Worm (Caenorhabditis elegans) whole organism, L2 larva: Measurements from ENCODE around the gene F10D2.10.

ENCODE experiments used
- C34F6.9 ChIP-seq: fragments of 150-350 bp; optimal IDR thresholded peaks from 2 replicates; lab custom pipeline; 2014; ENCODE audit warnings: missing biosample characterization, missing genetic modification characterization
- F13H6.1 ChIP-seq: sonication (generic microtip); optimal IDR thresholded peaks from 2 replicates; lab custom pipeline; 2016; ENCODE audit warnings: missing genetic modification characterization, missing compliant biosample characterization
- R02D3.7 ChIP-seq: fragments of 150-350 bp; optimal IDR thresholded peaks from 2 replicates; lab custom pipeline; 2014; ENCODE audit warnings: missing biosample characterization, missing genetic modification characterization
- Y55F3AM.14 ChIP-seq: fragments of 200-800 bp; sonication (Bioruptor generic); optimal IDR thresholded peaks from 2 replicates; lab custom pipeline; 2018; ENCODE audit warnings: mild to moderate bottlenecking, missing genetic modification characterization, missing compliant biosample characterization
- blmp-1 ChIP-seq: sonication (generic microtip); optimal IDR thresholded peaks from 2 replicates; lab custom pipeline; 2017; ENCODE audit warnings: missing genetic modification characterization, mild to moderate bottlenecking, missing compliant biosample characterization, antibody characterized with exemption, moderate library complexity; ENCODE audit not compliant: insufficient read depth
- crh-2 ChIP-seq: sonication (generic microtip); optimal IDR thresholded peaks from 2 replicates; lab custom pipeline; 2017; ENCODE audit warnings: missing biosample characterization, missing genetic modification characterization
- dmd-4 ChIP-seq: sonication (generic microtip); optimal IDR thresholded peaks from 2 replicates; lab custom pipeline; 2017; ENCODE audit warnings: missing biosample characterization, missing genetic modification characterization
- elt-3 ChIP-seq: sonication (generic microtip); optimal IDR thresholded peaks from 2 replicates; lab custom pipeline; 2017; ENCODE audit warnings: missing biosample characterization, missing genetic modification characterization
- fos-1 ChIP-seq: fragments of 150-350 bp; optimal IDR thresholded peaks from 2 replicates; lab custom pipeline; 2014; ENCODE audit warnings: missing biosample characterization, missing genetic modification characterization
- gmeb-1 ChIP-seq: fragments of 150-350 bp; optimal IDR thresholded peaks from 2 replicates; lab custom pipeline; 2014; ENCODE audit warnings: missing biosample characterization, missing genetic modification characterization
- lin-11 ChIP-seq: fragments of 150-350 bp; sonication (generic microtip); optimal IDR thresholded peaks from 2 replicates; lab custom pipeline; 2014; ENCODE audit warnings: missing biosample characterization, missing genetic modification characterization, inconsistent platforms, mixed read lengths
- lin-13 ChIP-seq: fragments of 150-350 bp; optimal IDR thresholded peaks from 2 replicates; lab custom pipeline; 2014; ENCODE audit warnings: missing biosample characterization, missing genetic modification reagents, missing genetic modification characterization
- lsy-2 ChIP-seq, 2 experiments: fragments of 150-350 bp in 1 of 2; sonication (generic microtip) in 1 of 2; optimal IDR thresholded peaks; 2 replicates each; lab custom pipeline; 2014 to 2017; ENCODE audit warnings: missing biosample characterization in 2 of 2, missing genetic modification characterization in 2 of 2
- mbf-1 ChIP-seq: sonication (generic microtip); optimal IDR thresholded peaks from 2 replicates; lab custom pipeline; 2017; ENCODE audit warnings: missing biosample characterization, missing genetic modification characterization
- nhr-11 ChIP-seq: fragments of 150-350 bp; optimal IDR thresholded peaks from 2 replicates; lab custom pipeline; 2014; ENCODE audit warnings: missing biosample characterization, missing genetic modification characterization
- nhr-12 ChIP-seq: fragments of 150-350 bp; optimal IDR thresholded peaks from 2 replicates; lab custom pipeline; 2014; ENCODE audit warnings: missing biosample characterization, missing genetic modification characterization
- nhr-129 ChIP-seq: fragments of 150-350 bp; optimal IDR thresholded peaks from 2 replicates; lab custom pipeline; 2014; ENCODE audit warnings: missing biosample characterization, missing genetic modification characterization
- nhr-21 ChIP-seq: fragments of 150-350 bp; optimal IDR thresholded peaks from 2 replicates; lab custom pipeline; 2014; ENCODE audit warnings: missing biosample characterization, missing genetic modification characterization
- nhr-23 ChIP-seq: fragments of 150-350 bp; optimal IDR thresholded peaks from 2 replicates; lab custom pipeline; 2014; ENCODE audit warnings: missing biosample characterization, missing genetic modification reagents, missing genetic modification characterization
- nhr-6 ChIP-seq: fragments of 150-350 bp; optimal IDR thresholded peaks from 2 replicates; lab custom pipeline; 2014; ENCODE audit warnings: missing biosample characterization, missing genetic modification characterization
- peb-1 ChIP-seq: fragments of 150-350 bp; optimal IDR thresholded peaks from 2 replicates; lab custom pipeline; 2014; ENCODE audit warnings: missing biosample characterization, missing genetic modification characterization
- sem-4 ChIP-seq: fragments of 150-350 bp; optimal IDR thresholded peaks from 2 replicates; lab custom pipeline; 2014; ENCODE audit warnings: missing biosample characterization, missing genetic modification reagents, missing genetic modification characterization
- skn-1 ChIP-seq: sonication (generic microtip); optimal IDR thresholded peaks from 2 replicates; lab custom pipeline; 2017; ENCODE audit warnings: missing biosample characterization, missing genetic modification characterization
- sma-3 ChIP-seq: sonication (generic microtip); optimal IDR thresholded peaks from 2 replicates; lab custom pipeline; 2016; ENCODE audit warnings: missing genetic modification reagents, missing genetic modification characterization, missing compliant biosample characterization
- sma-9 ChIP-seq, 2 experiments: fragments of 150-350 bp in 1 of 2; sonication (generic microtip) in 1 of 2; optimal IDR thresholded peaks; 2 replicates each; lab custom pipeline; 2014 to 2016; ENCODE audit warnings: missing genetic modification characterization in 2 of 2, mild to moderate bottlenecking in 1 of 2, missing biosample characterization in 1 of 2, missing compliant biosample characterization in 1 of 2, missing genetic modification reagents in 1 of 2, moderate library complexity in 1 of 2
- snpc-4 ChIP-seq: fragments of 150-350 bp; optimal IDR thresholded peaks from 2 replicates; lab custom pipeline; 2014; ENCODE audit warnings: missing biosample characterization, missing genetic modification characterization
- unc-55 ChIP-seq: fragments of 150-350 bp; sonication (generic microtip); optimal IDR thresholded peaks from 3 replicates; lab custom pipeline; 2014; ENCODE audit warnings: missing biosample characterization, missing genetic modification reagents, missing genetic modification characterization
- unc-62 ChIP-seq: fragments of 150-350 bp; optimal IDR thresholded peaks from 2 replicates; lab custom pipeline; 2014; ENCODE audit warnings: missing biosample characterization, missing genetic modification reagents, missing genetic modification characterization
- ztf-1 ChIP-seq: fragments of 200-800 bp; sonication (Bioruptor generic); conservative IDR thresholded peaks from 2 replicates; pipeline ENCODE4 v1.3.6; 2022; ENCODE audit warnings: missing genetic modification characterization, missing compliant biosample characterization
- ztf-11 ChIP-seq: sonication (generic microtip); optimal IDR thresholded peaks from 2 replicates; lab custom pipeline; 2017; ENCODE audit warnings: missing biosample characterization, missing genetic modification characterization
- ztf-4 ChIP-seq: fragments of 150-350 bp; optimal IDR thresholded peaks from 2 replicates; lab custom pipeline; 2014; ENCODE audit warnings: missing biosample characterization, missing genetic modification characterization

The F10D2.10 gene

DNA sequence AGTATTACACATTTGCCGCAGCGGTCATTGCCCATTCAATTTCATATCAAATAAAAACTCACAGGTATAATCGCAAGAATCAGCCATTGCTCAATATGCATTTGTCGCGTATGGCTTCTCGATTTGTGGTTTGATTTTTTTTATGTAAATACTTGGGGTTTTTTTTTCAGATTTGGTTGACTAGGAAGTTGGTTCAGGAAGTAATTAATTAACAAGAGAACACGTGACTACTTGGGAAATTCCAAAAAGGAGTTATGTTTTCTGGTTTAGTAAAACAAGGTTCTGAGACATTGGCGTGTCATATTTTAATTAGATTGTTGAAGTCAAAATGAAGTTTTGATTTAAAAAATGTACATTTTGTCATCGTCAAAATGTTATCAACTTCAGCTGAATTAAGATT, 25.0 kb downstream of the F10D2.10 start, which contains the start of gene srx-36:
TSS of gene srx-36 (minus strand) at position 101 of the 400 bp plus-strand sequence.
- TF ChIP-seq nhr-11 (tag; lab: Kevin White, UChicago) (no peak), F13H6.1 (tag; lab: Kevin White, UChicago) (no peak), skn-1 (tag; lab: Kevin White, UChicago) (no peak), lin-11 (tag; lab: Kevin White, UChicago) (no peak), nhr-129 (no peak), ztf-11 (no peak), lin-13 (GFP tag; lab: Kevin White, UChicago) (no peak), nhr-6 (tag; lab: Kevin White, UChicago) (no peak), nhr-12 (tag; lab: Kevin White, UChicago) (no peak)
- TF ChIP-seq, all 48 proteins: peak for 0

DNA sequence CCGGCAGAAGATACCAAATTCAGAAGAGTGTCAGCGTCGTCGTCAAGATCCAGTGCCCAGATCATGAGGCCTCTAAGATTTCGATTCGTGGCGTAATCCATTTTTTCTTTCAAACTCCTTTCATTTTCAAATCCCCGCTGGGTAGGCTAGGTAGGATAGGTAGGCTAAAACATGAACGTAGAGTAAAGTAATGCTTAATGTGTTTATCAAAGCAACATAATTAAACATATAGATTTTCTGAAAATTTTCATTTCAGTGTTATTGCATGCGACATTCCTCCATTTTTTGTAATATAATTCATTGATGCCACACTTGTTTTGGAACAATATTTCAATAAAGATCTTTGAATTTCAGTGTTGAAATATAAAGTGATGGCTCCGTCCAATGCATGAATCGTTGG, 26.5 kb downstream of the F10D2.10 start, which contains the start of gene T01C4.8:
TSS of gene T01C4.8 (minus strand) at position 101 of the 400 bp plus-strand sequence.
- TF ChIP-seq dmd-4 (no peak), lsy-2 (tag; optimal IDR thresholded peaks at IDR 0.05; lab: Kevin White, UChicago) (no peak), lin-11 (tag; lab: Kevin White, UChicago) (no peak), unc-62 (GFP tag; lab: Kevin White, UChicago) (no peak)
- TF ChIP-seq, all 48 proteins: peak for 0

DNA sequence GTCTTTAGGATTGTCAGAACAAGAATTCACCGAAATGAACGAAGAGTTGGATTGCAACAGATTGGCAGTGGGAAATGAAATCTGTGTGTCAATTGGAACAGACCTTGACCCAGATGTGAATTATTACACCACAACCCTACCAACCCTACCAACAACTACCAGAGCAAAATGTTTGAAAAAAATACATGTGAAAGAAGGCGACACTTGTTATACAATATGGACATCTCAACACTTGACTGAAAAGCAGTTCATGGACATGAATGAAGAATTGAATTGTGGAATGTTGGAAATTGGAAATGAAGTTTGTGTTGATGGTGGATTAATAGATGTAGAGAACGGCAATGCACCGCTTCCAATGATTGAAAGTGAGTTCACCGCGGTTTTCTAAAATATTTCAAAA, 32.0 kb downstream of the F10D2.10 start:
- TF ChIP-seq C34F6.9 (tag; lab: Kevin White, UChicago) (no peak), unc-62 (GFP tag; lab: Kevin White, UChicago) (no peak), snpc-4 (tag; lab: Kevin White, UChicago) (no peak), blmp-1 (tag; lab: Kevin White, UChicago) (no peak), ztf-11 (no peak), sem-4 (tag; lab: Kevin White, UChicago) (no peak), gmeb-1 (no peak), nhr-21 (no peak), unc-55 (GFP tag; lab: Kevin White, UChicago) (no peak), nhr-23 (tag; lab: Kevin White, UChicago) (no peak), mbf-1 (tag; lab: Kevin White, UChicago) (no peak), nhr-6 (tag; lab: Kevin White, UChicago) (no peak), lin-11 (tag; lab: Kevin White, UChicago) (no peak)

DNA sequence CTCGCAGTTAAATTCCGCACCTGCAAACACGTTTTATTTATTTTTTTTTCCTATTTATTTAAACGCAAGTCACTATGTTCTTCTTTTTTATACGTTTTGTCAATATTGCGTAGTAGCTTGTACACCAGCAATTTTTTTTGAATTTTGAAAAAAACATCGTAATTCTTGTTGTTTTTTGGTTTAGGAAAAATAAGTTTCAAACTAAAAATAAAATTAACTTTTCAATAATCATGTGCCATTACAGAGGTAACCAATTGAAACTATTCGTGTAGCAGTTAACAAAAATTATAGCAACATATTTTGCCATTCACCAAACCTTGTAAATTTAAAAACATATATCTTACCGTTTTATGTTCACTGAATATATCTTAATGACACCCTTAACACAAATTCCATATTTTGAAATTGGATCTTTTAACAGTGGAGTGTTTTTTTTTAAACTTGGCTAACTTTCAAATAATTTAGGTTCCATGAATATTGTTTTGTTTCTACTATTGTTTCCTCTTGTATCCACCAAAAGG, 32.7 kb downstream of the F10D2.10 start, which contains the start of gene lmd-5:
TSS of gene lmd-5 (plus strand) at position 471 of the 521 bp plus-strand sequence.
- no peak for TF ChIP-seq peb-1
- TF ChIP-seq R02D3.7 (tag; lab: Kevin White, UChicago): no peak
- TF ChIP-seq ztf-4: no peak
- no peak for TF ChIP-seq elt-3
- TF ChIP-seq ztf-1: no peak
- TF ChIP-seq F13H6.1 (tag; lab: Kevin White, UChicago): no peak
- TF ChIP-seq C34F6.9 (tag; lab: Kevin White, UChicago): no peak
- TF ChIP-seq sem-4 (tag; lab: Kevin White, UChicago): no peak
- TF ChIP-seq fos-1: no peak
- TF ChIP-seq crh-2: no peak
- TF ChIP-seq sma-3 (GFP tag; lab: Kevin White, UChicago): no peak

DNA sequence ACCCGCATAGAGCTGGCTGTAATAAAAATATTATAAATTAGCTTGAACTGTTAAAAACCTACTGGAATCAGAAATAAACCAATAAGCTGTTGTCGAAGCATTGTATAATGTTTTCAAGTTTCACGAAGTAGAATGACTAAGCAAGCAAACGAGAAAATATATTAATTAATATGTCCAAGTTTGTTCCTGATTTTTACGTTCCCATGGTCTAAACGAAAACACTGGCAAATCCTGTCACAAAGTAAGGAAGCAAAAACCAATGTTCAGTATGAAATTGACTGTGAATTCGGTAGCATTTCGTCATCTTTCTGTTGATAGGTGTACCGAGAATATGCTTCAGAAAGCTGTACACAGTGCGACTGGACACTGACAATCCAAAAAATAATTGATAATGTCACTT, 35.8 kb downstream of the F10D2.10 start, which contains the start of gene srx-34:
TSS of gene srx-34 (minus strand) at position 101 of the 400 bp plus-strand sequence.
- no peak for TF ChIP-seq unc-62 (GFP tag; lab: Kevin White, UChicago)
- TF ChIP-seq gmeb-1: no peak
- no peak for TF ChIP-seq ztf-1

DNA sequence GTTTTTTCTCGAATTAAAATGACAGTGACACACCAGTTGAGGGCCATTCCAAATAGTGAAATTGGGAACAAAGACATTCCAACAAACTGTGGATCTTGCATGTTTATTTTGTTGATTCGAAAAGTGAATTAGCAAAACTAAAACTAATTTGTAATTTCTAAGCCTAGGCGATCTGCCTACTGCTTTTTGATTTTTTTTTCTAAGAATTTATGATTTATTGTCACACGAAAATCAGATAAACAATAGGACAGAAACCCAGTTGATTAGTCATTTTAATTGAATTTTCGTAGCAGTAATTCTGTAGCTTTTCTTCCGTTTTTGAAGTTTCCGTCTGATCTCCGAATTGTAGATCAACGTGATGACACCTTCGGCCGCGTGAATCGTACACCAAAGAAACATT, 37.2 kb downstream of the F10D2.10 start, which contains the start of gene srx-33:
TSS of gene srx-33 (minus strand) at position 101 of the 400 bp plus-strand sequence.
- no peak for TF ChIP-seq Y55F3AM.14 (GFP tag; lab: Kevin White, UChicago)
- TF ChIP-seq sma-9 (GFP tag; optimal IDR thresholded peaks at IDR 0.05; lab: Kevin White, UChicago): no peak
- no peak for TF ChIP-seq sma-9 (tag; optimal IDR thresholded peaks at IDR 0.05; lab: Kevin White, UChicago)
- TF ChIP-seq, all 48 proteins: peak for 0
